Worm (Caenorhabditis elegans) whole organism, late embryonic: ENCODE measurements around the gene F25B3.4.

Source experiments
- T23F11.4 ChIP-seq: fragments of 200-800 bp; sonication (Bioruptor generic); optimal IDR thresholded peaks from 2 replicates; lab custom pipeline; 2018; ENCODE audit warnings: mild to moderate bottlenecking, missing genetic modification characterization, missing compliant biosample characterization
- ama-1 ChIP-seq: fragments of 150-350 bp; optimal IDR thresholded peaks from 2 replicates; lab custom pipeline; 2014
- ceh-18 ChIP-seq: sonication (generic microtip); optimal IDR thresholded peaks from 2 replicates; lab custom pipeline; 2016; ENCODE audit warnings: missing genetic modification characterization, missing compliant biosample characterization
- ceh-22 ChIP-seq: sonication (generic microtip); optimal IDR thresholded peaks from 2 replicates; lab custom pipeline; 2017; ENCODE audit warnings: missing biosample characterization, missing genetic modification characterization
- nfya-1 ChIP-seq: sonication (generic microtip); optimal IDR thresholded peaks from 2 replicates; lab custom pipeline; 2017; ENCODE audit warnings: missing genetic modification characterization, mild to moderate bottlenecking, missing compliant biosample characterization, antibody characterized with exemption, moderate library complexity
- pha-4 ChIP-seq: fragments of 150-350 bp; optimal IDR thresholded peaks from 2 replicates; lab custom pipeline; 2018; ENCODE audit warnings: missing biosample characterization, missing genetic modification reagents, missing genetic modification characterization
- sox-2 ChIP-seq: fragments of 200-800 bp; sonication (Bioruptor generic); IDR thresholded peaks from 2 replicates; pipeline ENCODE4 v1.3.6; 2022; ENCODE audit warnings: missing genetic modification reagents, missing genetic modification characterization, missing compliant biosample characterization
- unc-55 ChIP-seq: sonication (generic microtip); optimal IDR thresholded peaks from 2 replicates; lab custom pipeline; 2017; ENCODE audit warnings: missing biosample characterization, missing genetic modification reagents, missing genetic modification characterization

- TF ChIP-seq sox-2 (GFP tag; lab: Robert Waterston, UW), result no peak
- no peak for TF ChIP-seq nfya-1 (tag; lab: Kevin White, UChicago)
- TF ChIP-seq ama-1, result no peak
- no peak for TF ChIP-seq T23F11.4 (GFP tag; lab: Kevin White, UChicago)
- no peak for TF ChIP-seq unc-55 (GFP tag; lab: Kevin White, UChicago)
- no peak for TF ChIP-seq ceh-18
- TF ChIP-seq ceh-22 (tag; lab: Kevin White, UChicago), result no peak
- no peak for TF ChIP-seq pha-4
Observed at ce11 chrV:9524099-9524498, 44.5 kb downstream of the F25B3.4 start, which contains the start of gene C50F4.9.
